Worm (Caenorhabditis elegans) whole organism, L1 larva: ENCODE data around the gene F36H5.14.
"Not testable (repeated sequence)": the region's sequence is repeated elsewhere in the genome, so short reads cannot be mapped to it uniquely, and the experiment has no call there.

Source experiments
- F16B12.6 ChIP-seq: fragments of 150-350 bp; optimal IDR thresholded peaks from 2 replicates; lab custom pipeline; 2014; ENCODE audit warnings: missing biosample characterization, missing genetic modification characterization
- ama-1 ChIP-seq: fragments of 150-350 bp; optimal IDR thresholded peaks from 2 replicates; lab custom pipeline; 2014
- fkh-10 ChIP-seq: sonication (generic microtip); optimal IDR thresholded peaks from 2 replicates; lab custom pipeline; 2017; ENCODE audit warnings: missing biosample characterization, missing genetic modification reagents, missing genetic modification characterization
- hlh-17 ChIP-seq: fragments of 200-800 bp; sonication (Bioruptor generic); optimal IDR thresholded peaks from 2 replicates; lab custom pipeline; 2018; ENCODE audit warnings: missing genetic modification characterization, mild to moderate bottlenecking, missing compliant biosample characterization, moderate library complexity, borderline replicate concordance
- lin-15B ChIP-seq: fragments of 150-350 bp; sonication (generic microtip); optimal IDR thresholded peaks from 3 replicates; lab custom pipeline; 2014; ENCODE audit warnings: missing biosample characterization, missing genetic modification characterization
- nhr-28 ChIP-seq: fragments of 150-350 bp; optimal IDR thresholded peaks from 2 replicates; lab custom pipeline; 2014; ENCODE audit warnings: missing biosample characterization, missing genetic modification characterization
- nhr-77 ChIP-seq: fragments of 150-350 bp; optimal IDR thresholded peaks from 2 replicates; lab custom pipeline; 2014; ENCODE audit warnings: missing biosample characterization, missing genetic modification characterization
- pag-3 ChIP-seq: sonication (generic microtip); optimal IDR thresholded peaks from 2 replicates; lab custom pipeline; 2017; ENCODE audit warnings: missing genetic modification characterization, mild to moderate bottlenecking, missing compliant biosample characterization, antibody characterized with exemption, borderline replicate concordance; ENCODE audit not compliant: insufficient read depth
- unc-86 ChIP-seq: sonication (generic microtip); optimal IDR thresholded peaks from 2 replicates; lab custom pipeline; 2016; ENCODE audit warnings: missing genetic modification characterization, missing compliant biosample characterization
- zag-1 ChIP-seq: fragments of 150-350 bp; optimal IDR thresholded peaks from 2 replicates; lab custom pipeline; 2014; ENCODE audit warnings: missing biosample characterization, missing genetic modification characterization

- not testable (repeated sequence) for TF ChIP-seq nhr-77; hlh-17 (GFP tag; lab: Kevin White, UChicago); F16B12.6 (tag; lab: Kevin White, UChicago); ama-1 (lab: Kevin White, UChicago); pag-3; unc-86 (tag; lab: Kevin White, UChicago); fkh-10 (GFP tag; lab: Kevin White, UChicago); lin-15B (tag; lab: Kevin White, UChicago); nhr-28 (tag; lab: Kevin White, UChicago); zag-1 (tag; lab: Kevin White, UChicago)
Observed at ce11 chrII:1775234-1775633, at the start of gene F36H5.14.
